Fruit fly (Drosophila melanogaster): ENCODE measurements around the gene Fum3.

Gene Fum3

DNA sequence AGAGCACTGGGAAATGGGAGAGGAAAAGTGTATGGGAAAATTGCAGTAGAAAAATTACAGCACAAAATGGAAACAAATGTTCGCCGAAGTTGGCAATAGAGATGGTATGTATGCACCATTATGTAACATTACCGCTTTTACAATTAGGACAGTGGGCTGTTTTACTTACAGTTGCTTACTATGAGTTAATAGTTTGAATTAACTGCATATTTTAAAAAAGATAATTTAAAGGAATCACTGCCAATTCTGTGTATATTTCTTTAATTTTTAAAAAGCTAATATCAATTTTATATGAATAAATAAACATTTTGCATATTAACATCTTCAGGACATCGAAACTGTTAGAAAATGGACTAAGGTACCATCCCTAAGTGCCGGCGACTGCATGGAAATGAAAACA is 52.0 kb downstream of the Fum3 start (continued):
- TF ChIP-seq dimm (GFP tag; IDR thresholded peaks at IDR 0.05) (no peak), nerfin-1 (tag; optimal IDR thresholded peaks at IDR 0.05) (peak; percentile 30), CG18262 (tag; optimal IDR thresholded peaks at IDR 0.05) (peak; percentile 49), Blimp-1 (GFP tag; optimal IDR thresholded peaks at IDR 0.05) (peak; percentile 6), Ssrp (tag; optimal IDR thresholded peaks at IDR 0.05) (peak; percentile 35), phol (tag; optimal IDR thresholded peaks at IDR 0.05) (peak; percentile 6), eve (GFP tag; optimal IDR thresholded peaks at IDR 0.05) (peak in 1 of 2 experiments; percentile 35), CG7786 (GFP tag; optimal IDR thresholded peaks at IDR 0.05) (no peak), sens (GFP tag) (peak; percentile 51), Opbp (GFP tag; IDR thresholded peaks at IDR 0.05; ENCODE audit: partially characterized antibody) (no peak), CG12391 (tag; optimal IDR thresholded peaks at IDR 0.05) (peak; percentile 23), Nf-YC (tag; optimal IDR thresholded peaks at IDR 0.05) (no peak), CG10979 (tag; optimal IDR thresholded peaks at IDR 0.05) (peak; percentile 19), CG17829 (tag; optimal IDR thresholded peaks at IDR 0.05) (peak; percentile 45)

Measured in whole organism, embryonic.